Fruit fly (Drosophila melanogaster) Kc167 (cell line): Measurements from ENCODE around the gene cnir.

Source experiments
- Myc ChIP-seq: fragments of >200 bp; optimal IDR thresholded peaks from 2 replicates; lab custom pipeline; 2017; ENCODE audit warnings: missing external identifiers
- Sin3A ChIP-seq: fragments of >200 bp; optimal IDR thresholded peaks from 2 replicates; lab custom pipeline; 2018; ENCODE audit warnings: missing external identifiers
- h ChIP-seq: fragments of >200 bp; optimal IDR thresholded peaks from 3 replicates; lab custom pipeline; 2018; ENCODE audit warnings: missing external identifiers
- insv ChIP-seq: fragments of >200 bp; optimal IDR thresholded peaks from 3 replicates; lab custom pipeline; 2018; ENCODE audit warnings: missing external identifiers
- psq ChIP-seq: fragments of >200 bp; optimal IDR thresholded peaks from 2 replicates; lab custom pipeline; 2017; ENCODE audit warnings: missing external identifiers
- ttk ChIP-seq: sonication (Bioruptor generic); optimal IDR thresholded peaks from 2 replicates; lab custom pipeline; 2017; ENCODE audit warnings: missing external identifiers

The cnir gene

dm6 chr2L:3011484-3011883, 28.1 kb downstream of the cnir start:
- TF ChIP-seq Myc (lab: Kevin White, UChicago) (no peak), psq (lab: Kevin White, UChicago) (no peak), insv (no peak), Sin3A (lab: Kevin White, UChicago) (no peak), ttk (no peak), h (lab: Kevin White, UChicago) (no peak)

- TF ChIP-seq Sin3A (lab: Kevin White, UChicago) (no peak), psq (lab: Kevin White, UChicago) (no peak), h (lab: Kevin White, UChicago) (no peak), Myc (lab: Kevin White, UChicago) (no peak), insv (no peak), ttk (no peak)
These were observed 30.2 kb downstream of the cnir start for dm6 chr2L:3009438-3009837.

- TF ChIP-seq Myc (lab: Kevin White, UChicago) (no peak), ttk (no peak), psq (lab: Kevin White, UChicago) (no peak), Sin3A (lab: Kevin White, UChicago) (no peak), insv (no peak), h (lab: Kevin White, UChicago) (no peak)
These were observed 32.6 kb downstream of the cnir start for dm6 chr2L:3006925-3007426.

- TF ChIP-seq psq (lab: Kevin White, UChicago) (no peak), Myc (lab: Kevin White, UChicago) (no peak), insv (no peak), ttk (no peak), h (lab: Kevin White, UChicago) (no peak)
These were observed 33.4 kb downstream of the cnir start for dm6 chr2L:3006194-3006593.

- no peak for TF ChIP-seq Sin3A (lab: Kevin White, UChicago)
- TF ChIP-seq h (lab: Kevin White, UChicago): no peak
- no peak for TF ChIP-seq Myc (lab: Kevin White, UChicago)
- TF ChIP-seq insv: no peak
- no peak for TF ChIP-seq ttk
- TF ChIP-seq psq (lab: Kevin White, UChicago): no peak
These were observed 34.1 kb downstream of the cnir start for dm6 chr2L:3005483-3005882.

dm6 chr2L:3004601-3005000, 35.0 kb downstream of the cnir start:
- TF ChIP-seq ttk: no peak
- no peak for TF ChIP-seq Sin3A (lab: Kevin White, UChicago)
- TF ChIP-seq h (lab: Kevin White, UChicago): no peak
- no peak for TF ChIP-seq psq (lab: Kevin White, UChicago)
- TF ChIP-seq Myc (lab: Kevin White, UChicago): no peak
- no peak for TF ChIP-seq insv

- TF ChIP-seq h (lab: Kevin White, UChicago) (no peak), Sin3A (lab: Kevin White, UChicago) (no peak), ttk (no peak), Myc (lab: Kevin White, UChicago) (no peak), insv (no peak)
These were observed 36.2 kb downstream of the cnir start for dm6 chr2L:3003399-3003798.

dm6 chr2L:3001953-3002352, 37.7 kb downstream of the cnir start:
- TF ChIP-seq insv (no peak), psq (lab: Kevin White, UChicago) (no peak), h (lab: Kevin White, UChicago) (no peak), Sin3A (lab: Kevin White, UChicago) (no peak), ttk (no peak), Myc (lab: Kevin White, UChicago) (no peak)

- TF ChIP-seq ttk (no peak), psq (lab: Kevin White, UChicago) (no peak), Sin3A (lab: Kevin White, UChicago) (no peak), Myc (lab: Kevin White, UChicago) (no peak), insv (no peak), h (lab: Kevin White, UChicago) (no peak)
These were observed 39.1 kb downstream of the cnir start for dm6 chr2L:3000517-3000934.

dm6 chr2L:2999609-3000008, 40.0 kb downstream of the cnir start:
- TF ChIP-seq insv: no peak
- TF ChIP-seq Sin3A (lab: Kevin White, UChicago): no peak
- no peak for TF ChIP-seq ttk
- no peak for TF ChIP-seq h (lab: Kevin White, UChicago)
- TF ChIP-seq psq (lab: Kevin White, UChicago): no peak
- no peak for TF ChIP-seq Myc (lab: Kevin White, UChicago)

- TF ChIP-seq insv: no peak
- TF ChIP-seq psq (lab: Kevin White, UChicago): no peak
- no peak for TF ChIP-seq Sin3A (lab: Kevin White, UChicago)
- TF ChIP-seq ttk: no peak
- TF ChIP-seq h (lab: Kevin White, UChicago): no peak
- no peak for TF ChIP-seq Myc (lab: Kevin White, UChicago)
These were observed 40.5 kb downstream of the cnir start, which contains the start of gene Ccdc85 for dm6 chr2L:2999113-2999512. Gene Ccdc85 (plus strand): TSS chr2L:2999286.

- TF ChIP-seq insv: no peak
- no peak for TF ChIP-seq ttk
- no peak for TF ChIP-seq h (lab: Kevin White, UChicago)
- no peak for TF ChIP-seq Sin3A (lab: Kevin White, UChicago)
- TF ChIP-seq psq (lab: Kevin White, UChicago): no peak
- no peak for TF ChIP-seq Myc (lab: Kevin White, UChicago)
These were observed 45.9 kb downstream of the cnir start for dm6 chr2L:2993702-2994101.

- TF ChIP-seq psq (lab: Kevin White, UChicago): no peak
- TF ChIP-seq Sin3A (lab: Kevin White, UChicago): no peak
- TF ChIP-seq h (lab: Kevin White, UChicago): no peak
- no peak for TF ChIP-seq insv
- TF ChIP-seq ttk: no peak
- TF ChIP-seq Myc (lab: Kevin White, UChicago): no peak
These were observed 46.4 kb downstream of the cnir start for dm6 chr2L:2993236-2993635.
